Worm (Caenorhabditis elegans): Measurements from ENCODE around the gene R04B3.3.

DNA sequence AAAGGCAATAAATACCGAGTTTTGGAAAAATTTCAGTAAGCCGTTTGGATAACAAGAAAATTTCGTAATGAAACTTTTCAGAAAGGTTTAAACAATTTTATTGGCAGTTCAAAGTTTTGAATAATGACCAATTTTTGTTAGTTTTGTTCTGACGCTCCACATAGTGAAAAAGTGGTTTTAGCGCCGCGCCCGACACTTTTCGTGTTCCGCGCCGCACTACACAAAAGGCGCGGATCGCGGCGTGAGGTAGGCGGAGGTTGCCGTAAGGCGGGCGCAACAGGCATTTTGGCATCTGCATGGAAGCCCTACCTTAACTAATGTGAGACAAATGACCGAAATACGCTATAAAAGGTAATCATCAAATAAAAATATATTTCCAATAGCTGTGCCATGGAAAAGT is 14.0 kb downstream of the R04B3.3 start:
- TF ChIP-seq sea-2 (GFP tag; optimal IDR thresholded peaks at IDR 0.05): no peak
- TF ChIP-seq fkh-10 (GFP tag; optimal IDR thresholded peaks at IDR 0.05): no peak
- no peak for TF ChIP-seq aly-2 (tag; optimal IDR thresholded peaks at IDR 0.05)
- TF ChIP-seq nfya-1 (tag; optimal IDR thresholded peaks at IDR 0.05; ENCODE audit: insufficient read depth): no peak
- TF ChIP-seq unc-39 (tag; optimal IDR thresholded peaks at IDR 0.05): no peak
- no peak for TF ChIP-seq snpc-4 (tag; optimal IDR thresholded peaks at IDR 0.05)
- TF ChIP-seq ceh-9 (tag; optimal IDR thresholded peaks at IDR 0.05): no peak
- no peak for TF ChIP-seq elt-3 (tag; optimal IDR thresholded peaks at IDR 0.05)
- TF ChIP-seq nhr-237 (tag; optimal IDR thresholded peaks at IDR 0.05): no peak
- TF ChIP-seq nhr-67 (tag; optimal IDR thresholded peaks at IDR 0.05): no peak
- no peak for TF ChIP-seq ztf-11 (tag; optimal IDR thresholded peaks at IDR 0.05)

All from whole organism, L3 larva.